Worm (Caenorhabditis elegans) whole organism, midembryonic: ENCODE results near the gene rpl-39.

Experiments used
- T22C8.4 ChIP-seq: fragments of 200-800 bp; sonication (Bioruptor generic); IDR thresholded peaks from 2 replicates; pipeline ENCODE4 v1.3.6; 2022; ENCODE audit warnings: missing genetic modification characterization, missing compliant biosample characterization
- cog-1 ChIP-seq: sonication (generic microtip); optimal IDR thresholded peaks from 2 replicates; lab custom pipeline; 2016; ENCODE audit warnings: missing genetic modification characterization, missing compliant biosample characterization
- flt-1 ChIP-seq: fragments of 200-800 bp; sonication (Bioruptor generic); IDR thresholded peaks from 2 replicates; pipeline ENCODE4 v1.3.6; 2022; ENCODE audit warnings: missing genetic modification characterization, missing compliant biosample characterization
- klf-2 ChIP-seq: fragments of 200-800 bp; sonication (Bioruptor generic); conservative IDR thresholded peaks from 2 replicates; pipeline ENCODE4 v1.3.6; 2022; ENCODE audit warnings: missing genetic modification reagents, missing genetic modification characterization, missing compliant biosample characterization
- med-1 ChIP-seq: sonication (generic microtip); optimal IDR thresholded peaks from 2 replicates; lab custom pipeline; 2017; ENCODE audit warnings: missing genetic modification characterization, mild to moderate bottlenecking, missing compliant biosample characterization, antibody characterized with exemption, missing genetic modification reagents; ENCODE audit not compliant: insufficient read depth
- ref-1 ChIP-seq: fragments of 200-800 bp; sonication (Bioruptor generic); conservative IDR thresholded peaks from 2 replicates; pipeline ENCODE4 v1.3.6; 2022; ENCODE audit warnings: missing genetic modification reagents, missing genetic modification characterization, missing compliant biosample characterization
- tab-1 ChIP-seq: fragments of 200-800 bp; sonication (Bioruptor generic); IDR thresholded peaks from 2 replicates; pipeline ENCODE4 v1.3.6; 2022; ENCODE audit warnings: missing genetic modification characterization, missing compliant biosample characterization
- ztf-23 ChIP-seq: fragments of 200-800 bp; sonication (Bioruptor generic); IDR thresholded peaks from 2 replicates; pipeline ENCODE4 v1.3.6; 2022; ENCODE audit warnings: missing genetic modification reagents, missing genetic modification characterization, missing compliant biosample characterization
- ztf-29 ChIP-seq: fragments of 200-800 bp; sonication (Bioruptor generic); IDR thresholded peaks from 2 replicates; pipeline ENCODE4 v1.3.6; 2022; ENCODE audit warnings: missing genetic modification reagents, missing genetic modification characterization, missing compliant biosample characterization

Gene rpl-39

ce11 chrV:7809320-7810256, 33.7 kb upstream of the rpl-39 start, which contains the start of gene ZK742.3:
ZK742.3 (minus strand) TSS chrV:7809912.
- TF ChIP-seq cog-1 (tag; lab: Kevin White, UChicago) = no peak
- TF ChIP-seq ref-1 (GFP tag; lab: Robert Waterston, UW) = no peak
- TF ChIP-seq ztf-29 (GFP tag; lab: Robert Waterston, UW) = no peak
- no peak for TF ChIP-seq tab-1 (GFP tag; lab: Robert Waterston, UW)
- no peak for TF ChIP-seq klf-2 (GFP tag; lab: Robert Waterston, UW)
- TF ChIP-seq med-1 (GFP tag; lab: Kevin White, UChicago) = no peak
- TF ChIP-seq T22C8.4 (GFP tag; lab: Robert Waterston, UW) = no peak
- TF ChIP-seq flt-1 (GFP tag; lab: Robert Waterston, UW) = no peak
- TF ChIP-seq ztf-23 (GFP tag; lab: Robert Waterston, UW) = no peak

ce11 chrV:7808444-7808843, 32.6 kb upstream of the rpl-39 start:
- TF ChIP-seq tab-1 (GFP tag; lab: Robert Waterston, UW) (no peak), cog-1 (tag; lab: Kevin White, UChicago) (no peak)

ce11 chrV:7806629-7807028, 30.8 kb upstream of the rpl-39 start:
- TF ChIP-seq T22C8.4 (GFP tag; lab: Robert Waterston, UW) = no peak
- TF ChIP-seq ztf-23 (GFP tag; lab: Robert Waterston, UW) = no peak
- TF ChIP-seq flt-1 (GFP tag; lab: Robert Waterston, UW) = no peak
- no peak for TF ChIP-seq klf-2 (GFP tag; lab: Robert Waterston, UW)
- no peak for TF ChIP-seq ztf-29 (GFP tag; lab: Robert Waterston, UW)
- TF ChIP-seq ref-1 (GFP tag; lab: Robert Waterston, UW) = no peak
- TF ChIP-seq tab-1 (GFP tag; lab: Robert Waterston, UW) = no peak
- no peak for TF ChIP-seq med-1 (GFP tag; lab: Kevin White, UChicago)
- TF ChIP-seq cog-1 (tag; lab: Kevin White, UChicago) = no peak

ce11 chrV:7804801-7805163, 28.9 kb upstream of the rpl-39 start, which contains the start of gene xpo-1:
xpo-1 (plus strand) TSS chrV:7805064.
- TF ChIP-seq ztf-23 (GFP tag; lab: Robert Waterston, UW) = no peak
- TF ChIP-seq cog-1 (tag; lab: Kevin White, UChicago) = no peak
- TF ChIP-seq klf-2 (GFP tag; lab: Robert Waterston, UW) = no peak
- 0 out of 2 replicates have a peak, but pooled peaks have one; percentile 23 for TF ChIP-seq flt-1 (GFP tag; lab: Robert Waterston, UW)
- TF ChIP-seq ztf-29 (GFP tag; lab: Robert Waterston, UW) = no peak
- TF ChIP-seq T22C8.4 (GFP tag; lab: Robert Waterston, UW) = no peak
- TF ChIP-seq tab-1 (GFP tag; lab: Robert Waterston, UW) = no peak

- no peak for TF ChIP-seq cog-1 (tag; lab: Kevin White, UChicago)
- TF ChIP-seq T22C8.4 (GFP tag; lab: Robert Waterston, UW) = 0 out of 2 replicates have a peak, but pooled peaks have one; percentile 33
Observed at ce11 chrV:7804064-7804800, 28.4 kb upstream of the rpl-39 start, which contains the start of gene uvs-1. uvs-1 (minus strand) TSS chrV:7804208.

- TF ChIP-seq cog-1 (tag; lab: Kevin White, UChicago) (no peak), flt-1 (GFP tag; lab: Robert Waterston, UW) (no peak), ref-1 (GFP tag; lab: Robert Waterston, UW) (no peak), T22C8.4 (GFP tag; lab: Robert Waterston, UW) (no peak), ztf-23 (GFP tag; lab: Robert Waterston, UW) (no peak), med-1 (GFP tag; lab: Kevin White, UChicago) (no peak), klf-2 (GFP tag; lab: Robert Waterston, UW) (no peak), ztf-29 (GFP tag; lab: Robert Waterston, UW) (no peak)
Observed at ce11 chrV:7803563-7803962, 27.7 kb upstream of the rpl-39 start.

- TF ChIP-seq klf-2 (GFP tag; lab: Robert Waterston, UW) = no peak
- TF ChIP-seq flt-1 (GFP tag; lab: Robert Waterston, UW) = no peak
- no peak for TF ChIP-seq ztf-29 (GFP tag; lab: Robert Waterston, UW)
- no peak for TF ChIP-seq ztf-23 (GFP tag; lab: Robert Waterston, UW)
- no peak for TF ChIP-seq tab-1 (GFP tag; lab: Robert Waterston, UW)
- TF ChIP-seq cog-1 (tag; lab: Kevin White, UChicago) = no peak
- no peak for TF ChIP-seq med-1 (GFP tag; lab: Kevin White, UChicago)
- TF ChIP-seq T22C8.4 (GFP tag; lab: Robert Waterston, UW) = no peak
- no peak for TF ChIP-seq ref-1 (GFP tag; lab: Robert Waterston, UW)
Observed at ce11 chrV:7798079-7798478, 22.2 kb upstream of the rpl-39 start, which contains the start of gene ZK742.7. ZK742.7 (plus strand) TSS chrV:7798379.

- no peak for TF ChIP-seq flt-1 (GFP tag; lab: Robert Waterston, UW)
- no peak for TF ChIP-seq cog-1 (tag; lab: Kevin White, UChicago)
- no peak for TF ChIP-seq klf-2 (GFP tag; lab: Robert Waterston, UW)
- TF ChIP-seq med-1 (GFP tag; lab: Kevin White, UChicago) = no peak
- no peak for TF ChIP-seq ref-1 (GFP tag; lab: Robert Waterston, UW)
- TF ChIP-seq tab-1 (GFP tag; lab: Robert Waterston, UW) = no peak
- TF ChIP-seq ztf-23 (GFP tag; lab: Robert Waterston, UW) = no peak
- TF ChIP-seq ztf-29 (GFP tag; lab: Robert Waterston, UW) = no peak
- TF ChIP-seq T22C8.4 (GFP tag; lab: Robert Waterston, UW) = no peak
Observed at ce11 chrV:7793067-7793466, 17.2 kb upstream of the rpl-39 start, which contains the start of gene flp-21. flp-21 (plus strand) TSS chrV:7793367.
